Fruit fly (Drosophila melanogaster) whole organism, embryonic: ENCODE data around the gene Mrm2.
A peak's percentile ranks its signal among the peaks of the same experiment; 100 is the strongest.

ENCODE experiments used
- Ada2b ChIP-seq: fragments of 200-800 bp; sonication (Bioruptor generic); IDR thresholded peaks from 2 replicates; pipeline ENCODE4 v1.3.6; 2022; ENCODE audit warnings: missing biosample characterization, missing genetic modification characterization
- Asciz ChIP-seq: fragments of 200-800 bp; sonication (Bioruptor generic); optimal IDR thresholded peaks from 2 replicates; lab custom pipeline; 2017; ENCODE audit warnings: missing biosample characterization, mild to moderate bottlenecking, missing genetic modification characterization, missing genetic modification reagents
- Atf-2 ChIP-seq: fragments of 200-800 bp; sonication (Bioruptor generic); optimal IDR thresholded peaks from 2 replicates; lab custom pipeline; 2016; ENCODE audit warnings: missing biosample characterization, missing genetic modification characterization
- B-H2 ChIP-seq: fragments of 200-800 bp; sonication (Bioruptor generic); optimal IDR thresholded peaks from 2 replicates; lab custom pipeline; 2018; ENCODE audit warnings: missing biosample characterization, mild to moderate bottlenecking, missing genetic modification characterization
- CG10543 ChIP-seq: fragments of 200-800 bp; sonication (Bioruptor generic); optimal IDR thresholded peaks from 3 replicates; lab custom pipeline; 2017; ENCODE audit warnings: missing biosample characterization, mild to moderate bottlenecking, missing genetic modification characterization, moderate library complexity
- CG10959 ChIP-seq: fragments of 200-800 bp; sonication (Bioruptor generic); IDR thresholded peaks from 2 replicates; pipeline ENCODE4 v1.3.6; 2022; ENCODE audit warnings: missing biosample characterization, missing genetic modification characterization
- CG11398 ChIP-seq: fragments of 200-800 bp; sonication (Bioruptor generic); optimal IDR thresholded peaks from 2 replicates; lab custom pipeline; 2016; ENCODE audit warnings: missing biosample characterization, missing genetic modification characterization
- CG12071 ChIP-seq: fragments of 200-800 bp; sonication (Bioruptor generic); optimal IDR thresholded peaks from 3 replicates; lab custom pipeline; 2018; ENCODE audit warnings: missing biosample characterization, mild to moderate bottlenecking, missing genetic modification characterization
- CG12104 ChIP-seq: fragments of 200-800 bp; sonication (Bioruptor generic); optimal IDR thresholded peaks from 3 replicates; lab custom pipeline; 2016; ENCODE audit warnings: missing biosample characterization, missing genetic modification characterization
- CG12155 ChIP-seq: fragments of 200-800 bp; sonication (Bioruptor generic); optimal IDR thresholded peaks from 3 replicates; lab custom pipeline; 2016; ENCODE audit warnings: missing biosample characterization, missing genetic modification characterization
- CG12219 ChIP-seq: fragments of 200-800 bp; sonication (Bioruptor generic); optimal IDR thresholded peaks from 3 replicates; lab custom pipeline; 2018; ENCODE audit warnings: missing biosample characterization, mild to moderate bottlenecking, missing genetic modification characterization
- CG12299 ChIP-seq: fragments of 200-800 bp; sonication (Bioruptor generic); optimal IDR thresholded peaks from 2 replicates; lab custom pipeline; 2018; ENCODE audit warnings: missing biosample characterization, mild to moderate bottlenecking, missing genetic modification characterization
- CG13424 ChIP-seq: fragments of 200-800 bp; sonication (Bioruptor generic); optimal IDR thresholded peaks from 2 replicates; lab custom pipeline; 2019; ENCODE audit warnings: missing biosample characterization, mild to moderate bottlenecking, missing genetic modification characterization, moderate library complexity
- CG14014 ChIP-seq: fragments of 200-800 bp; sonication (Bioruptor generic); IDR thresholded peaks from 2 replicates; pipeline ENCODE4 v1.3.6; 2022; ENCODE audit warnings: missing biosample characterization, missing genetic modification characterization
- CG15601 ChIP-seq: fragments of 200-800 bp; sonication (Bioruptor generic); optimal IDR thresholded peaks from 3 replicates; lab custom pipeline; 2019; ENCODE audit warnings: missing biosample characterization, mild to moderate bottlenecking, missing genetic modification characterization, moderate library complexity
- CG31224 ChIP-seq: fragments of 200-800 bp; sonication (Bioruptor generic); IDR thresholded peaks from 2 replicates; pipeline ENCODE4 v1.3.6; 2022; ENCODE audit warnings: missing biosample characterization, missing genetic modification characterization
- CG31365 ChIP-seq: fragments of 200-800 bp; sonication (Bioruptor generic); optimal IDR thresholded peaks from 2 replicates; lab custom pipeline; 2018; ENCODE audit warnings: missing biosample characterization, mild to moderate bottlenecking, missing genetic modification characterization
- CG34422 ChIP-seq: fragments of 200-800 bp; sonication (Bioruptor generic); IDR thresholded peaks from 3 replicates; pipeline ENCODE4 v1.3.6; 2022; ENCODE audit warnings: missing biosample characterization, missing genetic modification characterization
- CG3995 ChIP-seq: fragments of 200-800 bp; sonication (Bioruptor generic); optimal IDR thresholded peaks from 3 replicates; lab custom pipeline; 2016; ENCODE audit warnings: missing biosample characterization, missing genetic modification characterization
- CG4820 ChIP-seq: fragments of 200-800 bp; sonication (Bioruptor generic); optimal IDR thresholded peaks from 3 replicates; lab custom pipeline; 2016; ENCODE audit warnings: missing biosample characterization, missing genetic modification characterization
- CG7745 ChIP-seq: fragments of 200-800 bp; sonication (Bioruptor generic); optimal IDR thresholded peaks from 2 replicates; lab custom pipeline; 2018; ENCODE audit warnings: missing biosample characterization, mild to moderate bottlenecking, missing genetic modification characterization, moderate library complexity
- CG8290 ChIP-seq, 3 experiments: fragments of 200-800 bp; sonication (Bioruptor generic); optimal IDR thresholded peaks; 2 replicates each; lab custom pipeline; 2016 to 2019; ENCODE audit warnings: missing biosample characterization in 3 of 3, missing genetic modification characterization in 3 of 3, mild to moderate bottlenecking in 2 of 3, moderate library complexity in 1 of 3
- CG8359 ChIP-seq: fragments of 200-800 bp; sonication (Bioruptor generic); optimal IDR thresholded peaks from 2 replicates; lab custom pipeline; 2017; ENCODE audit warnings: missing biosample characterization, mild to moderate bottlenecking, missing genetic modification characterization, borderline replicate concordance
- Myb ChIP-seq: fragments of 200-800 bp; sonication (Bioruptor generic); optimal IDR thresholded peaks from 2 replicates; lab custom pipeline; 2016; ENCODE audit warnings: missing biosample characterization, missing genetic modification characterization
- NC2α ChIP-seq: fragments of 200-800 bp; sonication (Bioruptor generic); optimal IDR thresholded peaks from 2 replicates; lab custom pipeline; 2016; ENCODE audit warnings: missing biosample characterization, missing genetic modification characterization
- TFAM ChIP-seq: fragments of 200-800 bp; sonication (Bioruptor generic); optimal IDR thresholded peaks from 2 replicates; lab custom pipeline; 2017; ENCODE audit warnings: missing biosample characterization, missing genetic modification characterization, inconsistent platforms
- Vsx1 ChIP-seq: fragments of 200-800 bp; sonication (Bioruptor generic); optimal IDR thresholded peaks from 2 replicates; lab custom pipeline; 2017; ENCODE audit warnings: missing biosample characterization, mild to moderate bottlenecking, missing genetic modification characterization, missing genetic modification reagents
- Xbp1 ChIP-seq: fragments of 200-800 bp; sonication (Bioruptor generic); optimal IDR thresholded peaks from 3 replicates; lab custom pipeline; 2016; ENCODE audit warnings: missing biosample characterization, mild to moderate bottlenecking, missing genetic modification characterization
- ap ChIP-seq: fragments of 200-800 bp; sonication (Bioruptor generic); IDR thresholded peaks from 2 replicates; pipeline ENCODE4 v1.3.6; 2022; ENCODE audit warnings: missing biosample characterization, missing genetic modification characterization
- bigmax ChIP-seq: fragments of 200-800 bp; sonication (Bioruptor generic); optimal IDR thresholded peaks from 2 replicates; lab custom pipeline; 2018; ENCODE audit warnings: missing biosample characterization, mild to moderate bottlenecking, missing genetic modification characterization
- cwo ChIP-seq: fragments of 200-800 bp; sonication (Bioruptor generic); optimal IDR thresholded peaks from 3 replicates; lab custom pipeline; 2017; ENCODE audit warnings: missing biosample characterization, missing genetic modification characterization, mild to moderate bottlenecking, moderate library complexity, missing genetic modification reagents
- dm ChIP-seq: fragments of 200-800 bp; sonication (Bioruptor generic); optimal IDR thresholded peaks from 3 replicates; lab custom pipeline; 2016; ENCODE audit warnings: missing biosample characterization, missing genetic modification characterization
- grn ChIP-seq: fragments of 200-800 bp; sonication (Bioruptor generic); optimal IDR thresholded peaks from 3 replicates; lab custom pipeline; 2017; ENCODE audit warnings: missing biosample characterization, missing genetic modification characterization
- jumu ChIP-seq: fragments of 200-800 bp; sonication (Bioruptor generic); optimal IDR thresholded peaks from 3 replicates; lab custom pipeline; 2016; ENCODE audit warnings: missing biosample characterization, missing genetic modification characterization
- knrl ChIP-seq: fragments of 200-800 bp; sonication (Bioruptor generic); IDR thresholded peaks from 3 replicates; pipeline ENCODE4 v1.3.6; 2022; ENCODE audit warnings: missing biosample characterization, missing genetic modification characterization; ENCODE audit not compliant: partially characterized antibody
- nau ChIP-seq: fragments of 200-800 bp; sonication (Bioruptor generic); optimal IDR thresholded peaks from 3 replicates; lab custom pipeline; 2017; ENCODE audit warnings: missing biosample characterization, mild to moderate bottlenecking, missing genetic modification characterization, missing genetic modification reagents
- pnt ChIP-seq: fragments of 200-800 bp; sonication (Bioruptor generic); optimal IDR thresholded peaks from 3 replicates; lab custom pipeline; 2016; ENCODE audit warnings: missing biosample characterization, missing genetic modification characterization
- psq ChIP-seq: fragments of 200-800 bp; sonication (Bioruptor generic); optimal IDR thresholded peaks from 2 replicates; lab custom pipeline; 2017; ENCODE audit warnings: missing biosample characterization, missing genetic modification characterization
- pum ChIP-seq: fragments of 200-800 bp; sonication (Bioruptor generic); optimal IDR thresholded peaks from 2 replicates; lab custom pipeline; 2016; ENCODE audit warnings: missing biosample characterization, missing genetic modification characterization
- repo ChIP-seq: fragments of 200-800 bp; sonication (Bioruptor generic); optimal IDR thresholded peaks from 2 replicates; lab custom pipeline; 2016; ENCODE audit warnings: missing biosample characterization, missing genetic modification characterization
- sc ChIP-seq, 3 experiments: fragments of >200 bp in 2 of 3; fragments of 200-800 bp in 1 of 3; sonication (Bioruptor generic) in 1 of 3; optimal IDR thresholded peaks; 2 replicates in 2 of 3; 3 replicates in 1 of 3; lab custom pipeline; 2017; ENCODE audit warnings: mild to moderate bottlenecking in 1 of 3, missing biosample characterization in 1 of 3, missing genetic modification characterization in 1 of 3, missing genetic modification reagents in 1 of 3
- scrt ChIP-seq: fragments of 200-800 bp; sonication (Bioruptor generic); optimal IDR thresholded peaks from 2 replicates; lab custom pipeline; 2018; ENCODE audit warnings: missing biosample characterization, mild to moderate bottlenecking, missing genetic modification characterization, moderate library complexity
- sens ChIP-seq: fragments of 200-800 bp; sonication (Bioruptor generic); peaks from one replicate; lab custom pipeline; 2016; ENCODE audit warnings: missing biosample characterization, missing genetic modification characterization
- sna ChIP-seq: fragments of 200-800 bp; sonication (Bioruptor generic); IDR thresholded peaks from 2 replicates; pipeline ENCODE4 v1.3.6; 2022; ENCODE audit warnings: missing biosample characterization, missing genetic modification characterization; ENCODE audit not compliant: partially characterized antibody
- sob ChIP-seq: fragments of 200-800 bp; sonication (Bioruptor generic); IDR thresholded peaks from 2 replicates; pipeline ENCODE4 v1.3.6; 2022; ENCODE audit warnings: missing biosample characterization, missing genetic modification characterization
- tap ChIP-seq: fragments of 200-800 bp; optimal IDR thresholded peaks from 3 replicates; lab custom pipeline; 2019; ENCODE audit warnings: missing biosample characterization, mild to moderate bottlenecking, missing genetic modification characterization, moderate library complexity
- tin ChIP-seq: fragments of 200-800 bp; sonication (Bioruptor generic); optimal IDR thresholded peaks from 3 replicates; lab custom pipeline; 2016; ENCODE audit warnings: missing biosample characterization, missing genetic modification characterization
- vfl ChIP-seq: fragments of 200-800 bp; sonication (Bioruptor generic); optimal IDR thresholded peaks from 2 replicates; lab custom pipeline; 2016; ENCODE audit warnings: missing biosample characterization, missing genetic modification characterization
- zen2 ChIP-seq: fragments of 200-800 bp; sonication (Bioruptor generic); IDR thresholded peaks from 3 replicates; pipeline ENCODE4 v1.3.6; 2022; ENCODE audit warnings: missing biosample characterization, missing genetic modification characterization; ENCODE audit not compliant: partially characterized antibody

Mrm2 gene

dm6 chr3R:19847591-19848256 lies 13.7 kb upstream of the Mrm2 start (continued):
- TF ChIP-seq scrt (GFP tag; lab: Kevin White, UChicago) (peak; percentile 86), CG12155 (no peak), sens (peak; percentile 76), tap (no peak), sc (optimal IDR thresholded peaks at IDR 0.05; lab: Kevin White, UChicago) (no peak), sc (GFP tag; optimal IDR thresholded peaks at IDR 0.05; lab: Kevin White, UChicago) (peak; percentile 12), CG12071 (no peak), pnt (GFP tag; lab: Kevin White, UChicago) (no peak), psq (GFP tag; lab: Kevin White, UChicago) (peak; percentile 75), repo (GFP tag; lab: Kevin White, UChicago) (no peak), zen2 (no peak), Xbp1 (no peak), CG12299 (tag; lab: Kevin White, UChicago) (peak; percentile 58), CG14014 (peak; percentile 42; the same call in 1 of the 2 replicates), ap (GFP tag; lab: Robert Waterston, UW) (no peak), TFAM (no peak), vfl (no peak), tin (GFP tag; lab: Kevin White, UChicago) (no peak), CG7745 (tag; lab: Kevin White, UChicago) (no peak), CG31224 (GFP tag; lab: Robert Waterston, UW) (no peak), CG12104 (no peak), Vsx1 (GFP tag; lab: Kevin White, UChicago) (peak; percentile 60), Asciz (GFP tag; lab: Kevin White, UChicago) (peak; percentile 32), bigmax (GFP tag; lab: Kevin White, UChicago) (no peak), sna (peak; percentile 14; the same call in 1 of the 2 replicates), Ada2b (GFP tag; lab: Robert Waterston, UW) (no peak), NC2α (GFP tag; lab: Kevin White, UChicago) (no peak), sob (GFP tag; lab: Robert Waterston, UW) (peak; percentile 44; the same call in 1 of the 2 replicates), dm (no peak), CG11398 (GFP tag; lab: Kevin White, UChicago) (no peak), pum (no peak), CG4820 (GFP tag; lab: Kevin White, UChicago) (no peak), CG15601 (tag; lab: Kevin White, UChicago) (peak; percentile 80), knrl (no peak), jumu (no peak), CG34422 (GFP tag; lab: Robert Waterston, UW) (peak; percentile 51; the same call in 1 of the 3 replicates), B-H2 (peak; percentile 51), cwo (GFP tag; lab: Kevin White, UChicago) (peak; percentile 18), CG3995 (no peak), Atf-2 (GFP tag; lab: Kevin White, UChicago) (peak; percentile 9), grn (GFP tag; lab: Kevin White, UChicago) (peak; percentile 12), Myb (GFP tag; lab: Kevin White, UChicago) (no peak), CG10543 (GFP tag; lab: Kevin White, UChicago) (no peak), CG8359 (GFP tag; lab: Kevin White, UChicago) (no peak), nau (GFP tag; lab: Kevin White, UChicago) (no peak), CG8290 (GFP tag; optimal IDR thresholded peaks at IDR 0.05; lab: Kevin White, UChicago) (no peak), CG8290 (tag; optimal IDR thresholded peaks at IDR 0.05; lab: Kevin White, UChicago) (peak in 1 of 2 experiments; percentile 61), CG13424 (tag; lab: Kevin White, UChicago) (peak; percentile 65), CG10959 (no peak), CG12219 (peak; percentile 76), CG31365 (tag; lab: Kevin White, UChicago) (peak; percentile 48)
